Fruit fly (Drosophila melanogaster) S2 (cell line): ENCODE measurements around the gene CG42489.

Source experiments
- CG8478 ChIP-seq: fragments of >200 bp; optimal IDR thresholded peaks from 2 replicates; lab custom pipeline; 2018
- CTCF ChIP-seq, 2 experiments: fragments of >200 bp; optimal IDR thresholded peaks; 2 replicates each; lab custom pipeline; 2018

CG42489 gene

dm6 chr3R:8654666-8655065 lies at the start of gene CG42489:
Gene CG42489, minus strand, starts transcription at chr3R:8654766.
- no peak for TF ChIP-seq CG8478 (lab: Kevin White, UChicago)
- TF ChIP-seq CTCF (optimal IDR thresholded peaks at IDR 0.05; lab: Kevin White, UChicago) = no peak

- TF ChIP-seq CG8478 (lab: Kevin White, UChicago) = no peak
Measured at dm6 chr3R:8701197-8701596, 46.6 kb upstream of the CG42489 start.

DNA sequence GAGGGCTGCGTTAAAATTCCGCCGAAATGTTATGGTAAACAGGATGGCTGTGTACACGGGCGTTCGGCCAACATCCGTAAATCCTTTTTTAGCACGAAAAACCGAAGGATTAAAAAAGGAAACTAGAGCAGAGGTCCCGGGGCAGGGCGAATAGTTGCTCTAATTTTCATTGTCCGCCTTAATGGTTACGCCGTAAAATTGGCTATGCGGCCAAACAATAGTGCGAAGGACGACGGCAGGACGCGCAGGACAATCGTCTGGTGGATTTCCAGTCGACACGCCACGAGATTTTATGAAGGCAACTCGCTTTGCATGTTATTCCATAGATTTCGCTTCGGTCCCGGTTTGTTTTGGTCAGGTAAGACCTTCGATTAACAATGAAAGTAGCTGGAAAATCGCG lies 46.1 kb upstream of the CG42489 start:
- TF ChIP-seq CG8478 (lab: Kevin White, UChicago) = no peak
- TF ChIP-seq CTCF (optimal IDR thresholded peaks at IDR 0.05; lab: Kevin White, UChicago) = no peak

DNA sequence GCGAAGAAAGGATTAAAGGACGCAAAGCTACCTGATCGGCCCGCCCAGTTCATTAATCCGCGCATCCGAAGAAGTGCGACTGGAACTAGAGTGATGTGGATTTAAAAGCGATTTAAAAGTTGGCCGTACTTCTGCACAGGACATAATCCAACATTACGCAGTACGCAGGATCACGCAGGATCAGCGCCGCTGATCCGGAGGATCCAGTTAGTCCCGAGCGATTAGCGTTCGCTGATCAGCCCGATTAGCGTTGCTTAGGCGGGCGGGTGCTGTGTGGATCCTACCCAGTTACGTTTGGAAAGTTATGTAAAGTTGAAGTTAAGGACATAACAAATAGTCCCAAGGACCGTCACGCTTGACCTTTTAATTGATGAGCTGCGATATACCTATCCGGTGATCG lies 44.7 kb upstream of the CG42489 start:
- TF ChIP-seq CTCF (optimal IDR thresholded peaks at IDR 0.05; lab: Kevin White, UChicago) (no peak), CG8478 (lab: Kevin White, UChicago) (no peak)

- TF ChIP-seq CG8478 (lab: Kevin White, UChicago) = no peak
- no peak for TF ChIP-seq CTCF (optimal IDR thresholded peaks at IDR 0.05; lab: Kevin White, UChicago)
Measured at dm6 chr3R:8697772-8698259, 43.2 kb upstream of the CG42489 start, which contains the start of gene hb. Gene hb, minus strand, starts transcription at chr3R:8697822.

DNA sequence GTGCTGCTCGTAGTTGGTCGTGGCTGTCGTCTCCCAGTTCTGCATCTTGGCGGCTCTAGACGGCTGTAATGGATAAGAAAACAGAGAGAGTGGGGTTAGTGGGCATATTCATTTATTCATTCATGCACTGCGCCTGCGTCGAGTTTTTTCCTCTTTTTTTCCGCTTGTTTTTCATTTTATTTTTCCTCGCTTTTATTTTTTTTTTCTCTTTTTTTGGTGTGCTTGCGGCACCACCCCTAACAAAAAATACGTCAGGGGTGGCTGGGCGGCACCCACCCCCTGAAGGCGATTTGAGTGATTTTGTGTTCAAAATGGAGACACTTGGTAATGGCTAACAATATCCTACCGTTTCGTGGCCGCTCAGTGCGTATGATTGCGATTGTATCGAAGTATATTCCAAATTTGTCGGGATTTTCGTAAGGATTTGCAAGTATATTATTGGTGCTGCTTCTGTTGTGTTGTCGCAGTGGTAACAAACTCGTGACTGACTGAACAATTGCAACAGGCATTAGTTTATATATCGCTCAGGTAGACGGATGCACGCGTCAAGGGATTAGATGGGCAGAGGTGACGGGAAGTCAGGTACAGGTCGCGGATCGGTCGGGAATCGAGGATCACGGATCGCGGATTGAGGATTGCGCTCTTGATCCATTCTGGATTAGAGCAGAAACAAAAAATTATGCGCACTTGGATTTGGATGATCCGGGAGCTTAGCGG lies 39.7 kb upstream of the CG42489 start:
- TF ChIP-seq CTCF (optimal IDR thresholded peaks at IDR 0.05; lab: Kevin White, UChicago) (no peak), CG8478 (lab: Kevin White, UChicago) (no peak)

dm6 chr3R:8686446-8686845 lies 31.9 kb upstream of the CG42489 start:
- TF ChIP-seq CG8478 (lab: Kevin White, UChicago) = no peak
- TF ChIP-seq CTCF (optimal IDR thresholded peaks at IDR 0.05; lab: Kevin White, UChicago) = no peak

- TF ChIP-seq CTCF (optimal IDR thresholded peaks at IDR 0.05; lab: Kevin White, UChicago) (no peak), CG8478 (lab: Kevin White, UChicago) (no peak)
Measured at dm6 chr3R:8684328-8685177, 30.0 kb upstream of the CG42489 start, which contains the start of gene CG44227. Gene CG44227, minus strand, starts transcription at chr3R:8685176.

DNA sequence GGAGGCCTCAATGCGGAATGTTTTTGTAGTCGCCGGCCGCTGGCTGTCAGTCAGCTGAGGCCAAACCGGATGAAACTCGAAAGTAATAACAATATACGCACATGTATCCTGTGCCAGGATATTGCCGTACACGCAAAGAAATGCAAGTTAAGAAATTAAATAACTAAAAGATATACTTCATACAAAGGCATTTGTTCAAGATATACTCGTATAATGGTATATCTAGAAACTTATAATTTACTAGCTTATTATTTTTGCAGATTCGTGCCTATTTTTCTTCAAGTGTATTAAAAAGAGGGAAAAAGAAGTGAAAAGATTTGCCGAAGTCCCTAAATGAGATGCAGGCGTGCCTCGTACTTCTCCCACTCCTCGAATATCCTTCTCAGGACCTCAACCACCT lies 28.7 kb upstream of the CG42489 start:
- no peak for TF ChIP-seq CG8478 (lab: Kevin White, UChicago)
- TF ChIP-seq CTCF (optimal IDR thresholded peaks at IDR 0.05; lab: Kevin White, UChicago) = no peak

DNA sequence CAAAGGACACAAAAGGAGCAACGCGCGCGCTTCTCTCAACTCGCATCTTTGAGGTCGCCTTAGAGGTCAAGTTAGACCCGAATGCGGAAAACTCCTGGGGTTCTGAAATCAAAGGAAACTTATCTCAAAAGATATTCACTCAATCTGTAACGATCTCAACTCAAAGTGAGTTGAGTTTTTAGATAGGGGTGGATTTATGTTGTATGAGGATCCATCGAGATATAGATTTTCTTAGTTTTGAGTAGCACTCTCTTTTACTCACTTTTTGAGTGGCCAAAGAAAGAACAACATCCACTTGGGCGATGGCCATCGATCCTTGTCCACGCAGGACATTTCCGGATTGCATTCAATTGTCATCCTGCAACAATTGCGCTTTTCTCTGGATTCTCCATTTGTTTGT lies 26.0 kb upstream of the CG42489 start:
- TF ChIP-seq CTCF (optimal IDR thresholded peaks at IDR 0.05; lab: Kevin White, UChicago) (no peak), CG8478 (lab: Kevin White, UChicago) (no peak)

- TF ChIP-seq CTCF (optimal IDR thresholded peaks at IDR 0.05; lab: Kevin White, UChicago) (no peak), CG8478 (lab: Kevin White, UChicago) (no peak)
Measured at dm6 chr3R:8679934-8680333, 25.4 kb upstream of the CG42489 start, which contains the start of gene CG33325. Gene CG33325, minus strand, starts transcription at chr3R:8680034.

DNA sequence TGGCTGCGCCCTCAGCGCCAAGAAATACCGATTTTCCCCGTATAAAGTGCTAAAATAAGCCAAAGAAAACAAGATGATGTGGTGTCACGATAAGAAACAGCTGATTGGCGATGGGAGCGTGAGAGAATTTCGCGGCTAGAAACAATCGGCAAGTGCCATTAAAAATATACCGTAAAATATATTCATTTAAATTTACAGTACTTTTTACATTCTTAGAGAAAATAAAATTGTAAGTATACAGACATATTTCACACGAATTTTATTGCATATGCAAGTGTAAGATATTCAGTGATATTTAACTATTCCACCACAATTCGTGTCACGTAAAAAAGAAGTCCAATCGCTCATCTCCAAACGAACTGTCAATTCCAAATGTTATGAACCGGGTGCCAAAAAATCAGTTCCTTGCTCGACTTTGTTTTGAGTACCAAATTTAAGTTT lies 22.0 kb upstream of the CG42489 start, which contains the start of the genes Unc50, CG11755 and CG8043:
Gene Unc50, minus strand, starts transcription at position 54 of the 441 bp plus-strand sequence.
Gene CG11755, plus strand, starts transcription at position 356 of the 441 bp plus-strand sequence.
Gene CG8043, plus strand, starts transcription at position 356 of the 441 bp plus-strand sequence.
- TF ChIP-seq CG8478 (lab: Kevin White, UChicago) (no peak), CTCF (optimal IDR thresholded peaks at IDR 0.05; lab: Kevin White, UChicago) (no peak)

dm6 chr3R:8673803-8674234 lies 19.3 kb upstream of the CG42489 start, which contains the start of gene mRpL19:
Gene mRpL19, plus strand, starts transcription at chr3R:8674109.
- TF ChIP-seq CG8478 (lab: Kevin White, UChicago) (no peak), CTCF (optimal IDR thresholded peaks at IDR 0.05; lab: Kevin White, UChicago) (no peak)
